Worm (Caenorhabditis elegans): Measurements from ENCODE around the gene C17A2.2.
"Not testable (repeated sequence)": the region's sequence is repeated elsewhere in the genome, so short reads cannot be mapped to it uniquely, and the experiment has no call there.

DNA sequence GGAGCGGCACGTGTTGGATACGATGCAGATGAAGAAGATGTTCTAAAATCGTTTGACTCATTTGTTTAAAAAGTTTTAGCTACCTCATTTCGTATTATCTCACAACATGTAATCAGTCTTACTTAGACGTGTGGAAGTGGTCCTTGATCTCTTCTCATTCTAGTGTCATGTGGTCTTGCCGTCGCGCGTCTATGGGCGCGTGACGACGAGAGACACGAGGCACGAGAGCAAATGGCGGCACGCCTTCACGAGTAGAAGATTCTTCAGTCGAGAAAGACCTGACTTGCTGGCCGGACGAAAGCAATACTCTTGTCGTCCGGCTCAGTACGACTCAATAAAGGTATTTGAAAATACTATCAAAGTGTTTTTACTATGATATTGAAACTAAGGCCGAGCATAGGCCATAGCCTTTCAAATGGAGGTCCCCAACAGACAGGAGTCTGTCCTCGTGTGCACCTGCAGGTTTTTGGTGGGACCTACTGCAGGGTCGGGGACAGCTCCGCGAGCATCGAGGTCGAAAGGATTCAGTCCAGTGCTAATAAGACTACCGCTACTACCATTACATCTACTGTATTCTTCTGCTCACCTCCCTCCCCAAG, 29.8 kb upstream of the C17A2.2 start, which contains the start of gene fbxa-24:
- TF ChIP-seq snpc-4 (tag; optimal IDR thresholded peaks at IDR 0.05); ztf-11 (tag; optimal IDR thresholded peaks at IDR 0.05); drap-1 (GFP tag; optimal IDR thresholded peaks at IDR 0.05); ceh-83 (GFP tag; optimal IDR thresholded peaks at IDR 0.05); ces-1 (GFP tag; optimal IDR thresholded peaks at IDR 0.05); sptf-1 (tag; optimal IDR thresholded peaks at IDR 0.05); lsy-2 (tag; optimal IDR thresholded peaks at IDR 0.05); blmp-1 (tag; optimal IDR thresholded peaks at IDR 0.05); unc-39 (tag; optimal IDR thresholded peaks at IDR 0.05); nhr-237 (tag; optimal IDR thresholded peaks at IDR 0.05); elt-3 (tag; optimal IDR thresholded peaks at IDR 0.05); pha-4 (tag; optimal IDR thresholded peaks at IDR 0.05); ham-2 (GFP tag; optimal IDR thresholded peaks at IDR 0.05); unc-62 (GFP tag; optimal IDR thresholded peaks at IDR 0.05): not testable (repeated sequence)

Measured in whole organism, mixed stage, embryonic.